Worm (Caenorhabditis elegans): ENCODE measurements around the gene K09E9.3.

K09E9.3 gene

DNA sequence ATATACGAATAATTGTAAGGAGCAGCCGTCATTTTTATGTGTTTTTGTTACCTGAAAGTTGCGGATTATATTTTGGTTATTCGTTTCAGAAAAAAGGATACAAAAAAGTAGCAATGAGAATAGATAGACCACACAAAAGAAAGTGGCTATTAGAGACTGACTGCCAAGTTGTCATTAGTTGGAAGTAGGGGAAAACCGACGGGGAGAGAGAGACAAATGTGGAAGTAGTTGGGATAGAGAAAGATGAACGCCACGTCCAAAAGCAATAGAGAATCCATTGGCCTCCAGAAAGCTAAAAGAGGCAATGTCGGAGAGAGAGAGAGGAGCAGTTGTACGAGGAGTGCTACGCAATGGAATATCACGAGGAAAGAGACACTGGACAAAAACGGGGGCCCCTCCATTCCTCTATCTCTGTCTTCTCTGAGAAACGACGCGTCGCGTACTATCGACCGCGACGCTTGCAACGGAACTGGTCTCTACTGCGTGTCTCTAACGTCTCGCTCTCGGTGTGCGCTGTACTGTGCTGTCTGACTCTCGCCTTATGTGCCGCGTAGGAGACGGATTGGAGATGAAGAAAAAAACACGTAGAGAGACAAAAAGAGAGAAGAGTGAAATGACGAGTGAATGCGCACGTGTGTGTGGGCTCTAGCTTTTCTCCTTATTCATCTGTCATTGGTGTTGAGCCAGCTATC, 6.9 kb downstream of the K09E9.3 start, which contains the start of gene rab-14 (continued):
- TF ChIP-seq nfya-1 (tag; optimal IDR thresholded peaks at IDR 0.05; ENCODE audit: borderline replicate concordance, insufficient read depth) (no peak), lin-26 (GFP tag; IDR thresholded peaks at IDR 0.05) (no peak), ztf-3 (GFP tag; optimal IDR thresholded peaks at IDR 0.05) (no peak), hlh-12 (tag; optimal IDR thresholded peaks at IDR 0.05) (no peak), F57A8.1 (GFP tag; optimal IDR thresholded peaks at IDR 0.05) (no peak), snpc-1.1 (tag; optimal IDR thresholded peaks at IDR 0.05; ENCODE audit: insufficient read depth) (no peak), xnd-1 (tag; optimal IDR thresholded peaks at IDR 0.05) (no peak), sptf-2 (GFP tag; optimal IDR thresholded peaks at IDR 0.05) (no peak), ceh-40 (GFP tag; IDR thresholded peaks at IDR 0.05) (no peak), rpc-1 (optimal IDR thresholded peaks at IDR 0.05) (no peak), rpc-1 (tag; optimal IDR thresholded peaks at IDR 0.05) (no peak), F22D6.2 (tag; optimal IDR thresholded peaks at IDR 0.05) (no peak), lin-40 (tag; optimal IDR thresholded peaks at IDR 0.05) (peak; percentile 16), F52B5.7 (tag; optimal IDR thresholded peaks at IDR 0.05) (no peak), F39B2.1 (GFP tag; IDR thresholded peaks at IDR 0.05) (no peak), ceh-91 (GFP tag; IDR thresholded peaks at IDR 0.05) (no peak), attf-5 (GFP tag; optimal IDR thresholded peaks at IDR 0.05) (peak; percentile 60), let-526 (GFP tag; IDR thresholded peaks at IDR 0.05) (peak; percentile 49; the same call in 1 of the 2 replicates), somi-1 (GFP tag; optimal IDR thresholded peaks at IDR 0.05) (peak; percentile 51), ekl-4 (GFP tag; IDR thresholded peaks at IDR 0.05) (peak; percentile 74), mel-28 (tag; optimal IDR thresholded peaks at IDR 0.05; ENCODE audit: borderline replicate concordance) (no peak), pha-4 (tag; optimal IDR thresholded peaks at IDR 0.05) (no peak), hmg-20 (GFP tag; IDR thresholded peaks at IDR 0.05) (peak; percentile 20; the same call in 1 of the 2 replicates), tbx-9 (tag; optimal IDR thresholded peaks at IDR 0.05; ENCODE audit: borderline replicate concordance) (no peak), ztf-26 (tag; optimal IDR thresholded peaks at IDR 0.05) (no peak), madf-10 (tag; optimal IDR thresholded peaks at IDR 0.05) (no peak), efl-1 (GFP tag; optimal IDR thresholded peaks at IDR 0.05) (no peak), bed-1 (GFP tag; IDR thresholded peaks at IDR 0.05) (no peak), attf-3 (GFP tag; conservative IDR thresholded peaks at IDR 0.05) (0 out of 2 replicates have a peak, but pooled peaks have one; percentile 30), Y67H2A.10 (GFP tag; conservative IDR thresholded peaks at IDR 0.05) (no peak), dpl-1 (GFP tag; optimal IDR thresholded peaks at IDR 0.05) (no peak), F33H1.4 (GFP tag; IDR thresholded peaks at IDR 0.05) (no peak)

DNA sequence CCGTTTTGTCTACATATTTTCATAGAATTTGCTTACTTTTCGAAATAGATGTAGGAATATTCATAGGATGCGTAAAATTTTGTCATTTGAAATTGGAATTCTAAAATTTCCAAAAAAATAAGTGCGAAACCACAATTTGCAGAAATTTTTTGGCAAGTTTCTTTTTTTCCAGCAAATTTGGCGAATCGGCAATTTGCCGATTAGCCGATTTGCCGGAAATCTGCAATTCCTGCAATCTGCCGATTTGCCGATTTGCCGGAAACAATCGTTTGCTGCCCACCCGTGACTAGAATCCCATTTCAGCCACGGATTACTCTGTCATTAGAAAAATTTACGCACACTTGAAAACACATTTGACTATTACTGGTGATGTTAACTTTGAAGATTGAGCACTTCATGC, 9.4 kb downstream of the K09E9.3 start:
- no peak for TF ChIP-seq madf-8 (GFP tag; conservative IDR thresholded peaks at IDR 0.05)
- no peak for TF ChIP-seq rpc-1 (optimal IDR thresholded peaks at IDR 0.05)
- TF ChIP-seq rpc-1 (tag; optimal IDR thresholded peaks at IDR 0.05), result no peak
- no peak for TF ChIP-seq madf-3 (GFP tag; IDR thresholded peaks at IDR 0.05)
- peak; percentile 56; the same call in 1 of the 2 replicates for TF ChIP-seq nfyb-1 (GFP tag; IDR thresholded peaks at IDR 0.05)
- no peak for TF ChIP-seq fkh-3 (tag; optimal IDR thresholded peaks at IDR 0.05)
- 0 out of 2 replicates have a peak, but pooled peaks have one; percentile 44 for TF ChIP-seq ekl-4 (GFP tag; IDR thresholded peaks at IDR 0.05)
- TF ChIP-seq gei-17 (GFP tag; optimal IDR thresholded peaks at IDR 0.05), result no peak
- no peak for TF ChIP-seq nfya-2 (GFP tag; IDR thresholded peaks at IDR 0.05)
- no peak for TF ChIP-seq dpl-1 (GFP tag; optimal IDR thresholded peaks at IDR 0.05)
- TF ChIP-seq ceh-79 (tag; optimal IDR thresholded peaks at IDR 0.05), result no peak
- TF ChIP-seq bed-1 (GFP tag; IDR thresholded peaks at IDR 0.05), result no peak
- TF ChIP-seq rec-8 (tag; optimal IDR thresholded peaks at IDR 0.05), result no peak
- TF ChIP-seq nhr-90 (tag; optimal IDR thresholded peaks at IDR 0.05), result no peak
- no peak for TF ChIP-seq lir-1 (GFP tag; conservative IDR thresholded peaks at IDR 0.05)
- 0 out of 2 replicates have a peak, but pooled peaks have one; percentile 8 for TF ChIP-seq hmg-1.2 (GFP tag; IDR thresholded peaks at IDR 0.05)
- TF ChIP-seq ztf-3 (GFP tag; optimal IDR thresholded peaks at IDR 0.05), result no peak
- TF ChIP-seq snpc-3.4 (tag; optimal IDR thresholded peaks at IDR 0.05), result no peak
- TF ChIP-seq somi-1 (GFP tag; optimal IDR thresholded peaks at IDR 0.05), result no peak
- TF ChIP-seq Y79H2A.3 (GFP tag; conservative IDR thresholded peaks at IDR 0.05), result no peak
- no peak for TF ChIP-seq T07F8.4 (tag; optimal IDR thresholded peaks at IDR 0.05)
- TF ChIP-seq F39B2.1 (GFP tag; IDR thresholded peaks at IDR 0.05), result 0 out of 2 replicates have a peak, but pooled peaks have one; percentile 23
- no peak for TF ChIP-seq repo-1 (tag; optimal IDR thresholded peaks at IDR 0.05)
